Fruit fly (Drosophila melanogaster): ENCODE measurements around the gene CG16812.

- TF ChIP-seq psq (optimal IDR thresholded peaks at IDR 0.05) = no peak
- TF ChIP-seq h (optimal IDR thresholded peaks at IDR 0.05) = no peak
These were observed 28.8 kb downstream of the CG16812 start for dm6 chr2L:13251167-13251566.

Measured in Kc167 (cell line).